Worm (Caenorhabditis elegans) whole organism, dauer: ENCODE results near the gene T10B9.14.

Source experiments
- unc-62 ChIP-seq: sonication (generic microtip); optimal IDR thresholded peaks from 2 replicates; lab custom pipeline; 2017; ENCODE audit warnings: missing biosample characterization, missing genetic modification reagents, missing genetic modification characterization

T10B9.14 gene

ce11 chrII:9735785-9736184 is 46.5 kb downstream of the T10B9.14 start:
- no peak for TF ChIP-seq unc-62 (GFP tag; lab: Kevin White, UChicago)
